Fruit fly (Drosophila melanogaster): Measurements from ENCODE around the gene CG11226.

- no peak for TF ChIP-seq Sox102F (GFP tag; optimal IDR thresholded peaks at IDR 0.05)
- no peak for TF ChIP-seq dsx (GFP tag; optimal IDR thresholded peaks at IDR 0.05; ENCODE audit: poor library complexity, severe bottlenecking)
- TF ChIP-seq CG16779 (tag; optimal IDR thresholded peaks at IDR 0.05) = no peak
- TF ChIP-seq salr (GFP tag; optimal IDR thresholded peaks at IDR 0.05) = no peak
- TF ChIP-seq CG10631 (GFP tag; optimal IDR thresholded peaks at IDR 0.05) = no peak
- TF ChIP-seq OdsH (GFP tag; optimal IDR thresholded peaks at IDR 0.05) = no peak
- no peak for TF ChIP-seq cyc (GFP tag; optimal IDR thresholded peaks at IDR 0.05)
- no peak for TF ChIP-seq Met (GFP tag; optimal IDR thresholded peaks at IDR 0.05)
- no peak for TF ChIP-seq CG32006 (GFP tag; optimal IDR thresholded peaks at IDR 0.05)
- no peak for TF ChIP-seq CG6276 (GFP tag; optimal IDR thresholded peaks at IDR 0.05)
Measured at dm6 chr3L:22885843-22886242, 49.0 kb downstream of the CG11226 start.

All from whole organism, prepupa.